Fruit fly (Drosophila melanogaster) whole organism, embryonic: ENCODE measurements around the gene CG11986.

Experiments used
- Antp ChIP-seq: fragments of 200-800 bp; sonication (Bioruptor generic); optimal IDR thresholded peaks from 3 replicates; lab custom pipeline; 2016; ENCODE audit warnings: missing biosample characterization, missing genetic modification characterization
- Bdp1 ChIP-seq: fragments of 200-800 bp; sonication (Bioruptor generic); optimal IDR thresholded peaks from 3 replicates; lab custom pipeline; 2016; ENCODE audit warnings: missing biosample characterization, missing genetic modification characterization
- CG11560 ChIP-seq: fragments of 200-800 bp; sonication (Bioruptor generic); IDR thresholded peaks from 3 replicates; pipeline ENCODE4 v1.3.6; 2022; ENCODE audit warnings: missing biosample characterization, missing genetic modification characterization
- CG14667 ChIP-seq: fragments of 200-800 bp; sonication (Bioruptor generic); IDR thresholded peaks from 2 replicates; pipeline ENCODE4 v1.3.6; 2022; ENCODE audit warnings: missing biosample characterization, missing genetic modification characterization
- CG15601 ChIP-seq: fragments of 200-800 bp; sonication (Bioruptor generic); optimal IDR thresholded peaks from 3 replicates; lab custom pipeline; 2019; ENCODE audit warnings: missing biosample characterization, mild to moderate bottlenecking, missing genetic modification characterization, moderate library complexity
- CG16779 ChIP-seq: fragments of 200-800 bp; sonication (Bioruptor generic); IDR thresholded peaks from 2 replicates; pipeline ENCODE4 v1.3.6; 2022; ENCODE audit warnings: missing biosample characterization, missing genetic modification characterization
- CG18476 ChIP-seq: fragments of 200-800 bp; sonication (Bioruptor generic); optimal IDR thresholded peaks from 2 replicates; lab custom pipeline; 2016; ENCODE audit warnings: missing biosample characterization, mild to moderate bottlenecking, missing genetic modification characterization
- CG2678 ChIP-seq: fragments of 200-800 bp; sonication (Bioruptor generic); optimal IDR thresholded peaks from 3 replicates; lab custom pipeline; 2019; ENCODE audit warnings: missing biosample characterization, mild to moderate bottlenecking, missing genetic modification characterization, moderate library complexity
- CG2875 ChIP-seq: fragments of 200-800 bp; sonication (Bioruptor generic); optimal IDR thresholded peaks from 2 replicates; lab custom pipeline; 2017; ENCODE audit warnings: missing biosample characterization, mild to moderate bottlenecking, missing genetic modification characterization, missing genetic modification reagents
- CG3163 ChIP-seq: fragments of 200-800 bp; sonication (Bioruptor generic); optimal IDR thresholded peaks from 3 replicates; lab custom pipeline; 2016; ENCODE audit warnings: missing biosample characterization, missing genetic modification characterization
- CG3281 ChIP-seq: fragments of 200-800 bp; sonication (Bioruptor generic); optimal IDR thresholded peaks from 3 replicates; lab custom pipeline; 2017; ENCODE audit warnings: missing biosample characterization, mild to moderate bottlenecking, missing genetic modification characterization
- CG34376 ChIP-seq: fragments of 200-800 bp; sonication (Bioruptor generic); optimal IDR thresholded peaks from 2 replicates; lab custom pipeline; 2018; ENCODE audit warnings: missing biosample characterization, mild to moderate bottlenecking, missing genetic modification characterization
- CG3847 ChIP-seq: fragments of 200-800 bp; sonication (Bioruptor generic); IDR thresholded peaks from 2 replicates; pipeline ENCODE4 v1.3.6; 2022; ENCODE audit warnings: missing biosample characterization, missing genetic modification characterization
- CG4820 ChIP-seq: fragments of 200-800 bp; sonication (Bioruptor generic); optimal IDR thresholded peaks from 3 replicates; lab custom pipeline; 2016; ENCODE audit warnings: missing biosample characterization, missing genetic modification characterization
- CG6272 ChIP-seq: fragments of 200-800 bp; sonication (Bioruptor generic); IDR thresholded peaks from 2 replicates; pipeline ENCODE4 v1.3.6; 2022; ENCODE audit warnings: missing biosample characterization, missing genetic modification characterization
- CG6765 ChIP-seq: fragments of 200-800 bp; sonication (Bioruptor generic); optimal IDR thresholded peaks from 3 replicates; lab custom pipeline; 2017; ENCODE audit warnings: missing biosample characterization, mild to moderate bottlenecking, missing genetic modification characterization
- CG7928 ChIP-seq: fragments of 200-800 bp; sonication (Bioruptor generic); optimal IDR thresholded peaks from 2 replicates; lab custom pipeline; 2017; ENCODE audit warnings: missing biosample characterization, mild to moderate bottlenecking, missing genetic modification characterization
- CG9727 ChIP-seq: fragments of 200-800 bp; sonication (Bioruptor generic); optimal IDR thresholded peaks from 3 replicates; lab custom pipeline; 2017; ENCODE audit warnings: missing biosample characterization, mild to moderate bottlenecking, missing genetic modification characterization
- Dp ChIP-seq: fragments of 200-800 bp; sonication (Bioruptor generic); optimal IDR thresholded peaks from 2 replicates; lab custom pipeline; 2018; ENCODE audit warnings: missing biosample characterization, mild to moderate bottlenecking, missing genetic modification characterization, moderate library complexity
- Fer2 ChIP-seq: fragments of 200-800 bp; sonication (Bioruptor generic); optimal IDR thresholded peaks from 2 replicates; lab custom pipeline; 2018; ENCODE audit warnings: missing biosample characterization, mild to moderate bottlenecking, missing genetic modification characterization, moderate library complexity
- Hey ChIP-seq: fragments of 200-800 bp; sonication (Bioruptor generic); optimal IDR thresholded peaks from 3 replicates; lab custom pipeline; 2018; ENCODE audit warnings: missing biosample characterization, mild to moderate bottlenecking, missing genetic modification characterization
- MTF-1 ChIP-seq: fragments of 200-800 bp; sonication (Bioruptor generic); optimal IDR thresholded peaks from 2 replicates; lab custom pipeline; 2018; ENCODE audit warnings: missing biosample characterization, mild to moderate bottlenecking, missing genetic modification characterization, borderline replicate concordance
- NC2β ChIP-seq: fragments of 200-800 bp; sonication (Bioruptor generic); optimal IDR thresholded peaks from 2 replicates; lab custom pipeline; 2016; ENCODE audit warnings: missing biosample characterization, missing genetic modification characterization
- NK7.1 ChIP-seq: fragments of 200-800 bp; sonication (Bioruptor generic); optimal IDR thresholded peaks from 3 replicates; lab custom pipeline; 2016; ENCODE audit warnings: missing biosample characterization, missing genetic modification characterization
- Optix ChIP-seq: fragments of 200-800 bp; sonication (Bioruptor generic); IDR thresholded peaks from 3 replicates; pipeline ENCODE4 v1.3.6; 2022; ENCODE audit warnings: missing biosample characterization, missing genetic modification characterization
- Usf ChIP-seq: fragments of 200-800 bp; sonication (Bioruptor generic); optimal IDR thresholded peaks from 2 replicates; lab custom pipeline; 2017; ENCODE audit warnings: missing genotype, missing biosample characterization, missing genetic modification characterization
- ara ChIP-seq: fragments of 200-800 bp; sonication (Bioruptor generic); IDR thresholded peaks from 2 replicates; pipeline ENCODE4 v1.3.6; 2022; ENCODE audit warnings: missing biosample characterization, missing genetic modification characterization
- cad ChIP-seq: fragments of >200 bp; optimal IDR thresholded peaks from 2 replicates; lab custom pipeline; 2017; ENCODE audit warnings: missing biosample characterization, missing genetic modification characterization
- ci ChIP-seq: fragments of 200-800 bp; sonication (Bioruptor generic); IDR thresholded peaks from 3 replicates; pipeline ENCODE4 v1.3.6; 2022; ENCODE audit warnings: missing biosample characterization, missing genetic modification characterization
- da ChIP-seq: fragments of 200-800 bp; sonication (Bioruptor generic); optimal IDR thresholded peaks from 2 replicates; lab custom pipeline; 2016; ENCODE audit warnings: missing biosample characterization, missing genetic modification characterization
- disco-r ChIP-seq: fragments of 200-800 bp; sonication (Bioruptor generic); optimal IDR thresholded peaks from 2 replicates; lab custom pipeline; 2016; ENCODE audit warnings: missing biosample characterization, missing genetic modification characterization
- dysf ChIP-seq: fragments of 200-800 bp; sonication (Bioruptor generic); IDR thresholded peaks from 3 replicates; pipeline ENCODE4 v1.3.6; 2022; ENCODE audit warnings: missing biosample characterization, missing genetic modification characterization
- exex ChIP-seq: fragments of 200-800 bp; sonication (Bioruptor generic); optimal IDR thresholded peaks from 4 replicates; lab custom pipeline; 2018; ENCODE audit warnings: missing biosample characterization, mild to moderate bottlenecking, missing genetic modification characterization, moderate library complexity
- gfzf ChIP-seq: fragments of 200-800 bp; sonication (Bioruptor generic); optimal IDR thresholded peaks from 2 replicates; lab custom pipeline; 2016; ENCODE audit warnings: missing biosample characterization, mild to moderate bottlenecking, missing genetic modification characterization, moderate library complexity
- gsb ChIP-seq: fragments of 200-800 bp; sonication (Bioruptor generic); IDR thresholded peaks from 2 replicates; pipeline ENCODE4 v1.3.6; 2022; ENCODE audit warnings: missing biosample characterization, missing genetic modification characterization
- hb ChIP-seq: fragments of 200-800 bp; sonication (Bioruptor generic); IDR thresholded peaks from 3 replicates; pipeline ENCODE4 v1.3.6; 2022; ENCODE audit warnings: missing biosample characterization, missing genetic modification characterization; ENCODE audit not compliant: partially characterized antibody
- lilli ChIP-seq: fragments of 200-800 bp; sonication (Bioruptor generic); optimal IDR thresholded peaks from 3 replicates; lab custom pipeline; 2016; ENCODE audit warnings: missing biosample characterization, missing genetic modification characterization
- mam ChIP-seq: fragments of 200-800 bp; sonication (Bioruptor generic); optimal IDR thresholded peaks from 3 replicates; lab custom pipeline; 2016; ENCODE audit warnings: missing biosample characterization, missing genetic modification characterization
- oc ChIP-seq: fragments of 200-800 bp; sonication (Bioruptor generic); optimal IDR thresholded peaks from 2 replicates; lab custom pipeline; 2018; ENCODE audit warnings: missing biosample characterization, mild to moderate bottlenecking, missing genetic modification characterization, moderate library complexity
- org-1 ChIP-seq: fragments of 200-800 bp; sonication (Bioruptor generic); optimal IDR thresholded peaks from 2 replicates; lab custom pipeline; 2017; ENCODE audit warnings: missing biosample characterization, missing genetic modification characterization
- p53 ChIP-seq: fragments of 200-800 bp; sonication (Bioruptor generic); optimal IDR thresholded peaks from 2 replicates; lab custom pipeline; 2016; ENCODE audit warnings: missing biosample characterization, missing genetic modification characterization
- salm ChIP-seq: fragments of 200-800 bp; sonication (Bioruptor generic); optimal IDR thresholded peaks from 2 replicates; lab custom pipeline; 2018; ENCODE audit warnings: missing biosample characterization, mild to moderate bottlenecking, missing genetic modification characterization
- sim ChIP-seq: fragments of 200-800 bp; sonication (Bioruptor generic); IDR thresholded peaks from 2 replicates; pipeline ENCODE4 v1.3.6; 2022; ENCODE audit warnings: missing biosample characterization, missing genetic modification characterization
- slou ChIP-seq: fragments of 200-800 bp; sonication (Bioruptor generic); optimal IDR thresholded peaks from 3 replicates; lab custom pipeline; 2016; ENCODE audit warnings: missing biosample characterization, missing genetic modification characterization
- slp2 ChIP-seq: fragments of 200-800 bp; sonication (Bioruptor generic); optimal IDR thresholded peaks from 2 replicates; lab custom pipeline; 2016; ENCODE audit warnings: missing biosample characterization, missing genetic modification characterization
- sug ChIP-seq: fragments of 200-800 bp; optimal IDR thresholded peaks from 2 replicates; lab custom pipeline; 2019; ENCODE audit warnings: missing biosample characterization, mild to moderate bottlenecking, missing genetic modification characterization, moderate library complexity
- tin ChIP-seq: fragments of 200-800 bp; sonication (Bioruptor generic); optimal IDR thresholded peaks from 3 replicates; lab custom pipeline; 2016; ENCODE audit warnings: missing biosample characterization, missing genetic modification characterization
- tx ChIP-seq: fragments of 200-800 bp; sonication (Bioruptor generic); optimal IDR thresholded peaks from 2 replicates; lab custom pipeline; 2016; ENCODE audit warnings: missing biosample characterization, missing genetic modification characterization
- usp ChIP-seq: fragments of >200 bp; optimal IDR thresholded peaks from 2 replicates; lab custom pipeline; 2017; ENCODE audit warnings: missing biosample characterization, missing genetic modification characterization
- wor ChIP-seq: fragments of 200-800 bp; sonication (Bioruptor generic); IDR thresholded peaks from 2 replicates; pipeline ENCODE4 v1.3.6; 2022; ENCODE audit warnings: missing biosample characterization, missing genetic modification characterization

Gene CG11986

dm6 chr3R:9033619-9034401 is 18.6 kb downstream of the CG11986 start (continued):
- peak; percentile 76 for TF ChIP-seq org-1 (GFP tag; lab: Kevin White, UChicago)
- TF ChIP-seq dysf: peak; percentile 79
- peak; percentile 85 for TF ChIP-seq CG15601
- TF ChIP-seq CG9727 (GFP tag; lab: Kevin White, UChicago): peak; percentile 84
- TF ChIP-seq CG3281 (GFP tag; lab: Kevin White, UChicago): peak; percentile 91
- TF ChIP-seq wor (GFP tag; lab: Robert Waterston, UW): peak; percentile 32; the same call in 1 of the 2 replicates
- peak; percentile 79 for TF ChIP-seq salm (tag; lab: Kevin White, UChicago)
- TF ChIP-seq disco-r (GFP tag; lab: Kevin White, UChicago): peak; percentile 15
- TF ChIP-seq lilli (GFP tag; lab: Kevin White, UChicago): peak; percentile 73
- peak; percentile 21 for TF ChIP-seq MTF-1 (GFP tag; lab: Kevin White, UChicago)
- peak; percentile 14 for TF ChIP-seq Bdp1 (GFP tag; lab: Kevin White, UChicago)
- no peak for TF ChIP-seq p53 (GFP tag; lab: Kevin White, UChicago)
- peak; percentile 48 for TF ChIP-seq CG4820 (GFP tag; lab: Kevin White, UChicago)
- TF ChIP-seq NC2β (GFP tag; lab: Kevin White, UChicago): peak; percentile 49
- peak; percentile 28 for TF ChIP-seq Dp (GFP tag; lab: Kevin White, UChicago)
- TF ChIP-seq CG34376 (GFP tag; lab: Kevin White, UChicago): peak; percentile 84
- TF ChIP-seq CG2678: peak; percentile 94
- TF ChIP-seq Hey: peak; percentile 22
- TF ChIP-seq CG6272: no peak
- peak; percentile 60; the same call in 1 of the 2 replicates for TF ChIP-seq CG3847
- TF ChIP-seq ci (GFP tag; lab: Robert Waterston, UW): peak; percentile 54; the same call in 1 of the 3 replicates
- TF ChIP-seq gsb (GFP tag; lab: Robert Waterston, UW): no peak
- no peak for TF ChIP-seq gfzf (GFP tag; lab: Kevin White, UChicago)
- peak; percentile 69 for TF ChIP-seq CG2875 (GFP tag; lab: Kevin White, UChicago)
- TF ChIP-seq CG6765 (GFP tag; lab: Kevin White, UChicago): peak; percentile 81
- TF ChIP-seq Fer2: peak; percentile 74
- no peak for TF ChIP-seq Antp
- peak; percentile 8 for TF ChIP-seq mam (GFP tag; lab: Kevin White, UChicago)
- TF ChIP-seq sim (GFP tag; lab: Robert Waterston, UW): 0 out of 2 replicates have a peak, but pooled peaks have one; percentile 28
- TF ChIP-seq NK7.1: no peak
- peak; percentile 68 for TF ChIP-seq CG7928 (GFP tag; lab: Kevin White, UChicago)
- no peak for TF ChIP-seq hb (GFP tag; lab: Robert Waterston, UW)
- peak; percentile 62 for TF ChIP-seq Usf
- peak; percentile 89 for TF ChIP-seq sug (tag; lab: Kevin White, UChicago)
- TF ChIP-seq CG11560: no peak
- TF ChIP-seq usp (GFP tag; lab: Kevin White, UChicago): no peak
- TF ChIP-seq Optix (GFP tag; lab: Robert Waterston, UW): no peak
- TF ChIP-seq slou (GFP tag; lab: Kevin White, UChicago): peak; percentile 31
- TF ChIP-seq ara (GFP tag; lab: Robert Waterston, UW): 0 out of 2 replicates have a peak, but pooled peaks have one; percentile 43
- peak; percentile 58 for TF ChIP-seq oc (tag; lab: Kevin White, UChicago)
- TF ChIP-seq exex (tag; lab: Kevin White, UChicago): peak; percentile 63
- no peak for TF ChIP-seq da
- TF ChIP-seq tin (GFP tag; lab: Kevin White, UChicago): peak; percentile 70
- peak; percentile 2 for TF ChIP-seq cad (GFP tag; lab: Kevin White, UChicago)
- TF ChIP-seq CG18476: peak; percentile 61
- no peak for TF ChIP-seq CG16779 (GFP tag; lab: Robert Waterston, UW)
- TF ChIP-seq slp2: no peak
- peak; percentile 32 for TF ChIP-seq CG3163 (GFP tag; lab: Kevin White, UChicago)
- TF ChIP-seq tx (GFP tag; lab: Kevin White, UChicago): no peak
- no peak for TF ChIP-seq CG14667
